Worm (Caenorhabditis elegans) whole organism, L4 larva: ENCODE measurements around the gene str-178.

Experiments used
- F37D6.2 ChIP-seq: sonication (generic microtip); optimal IDR thresholded peaks from 2 replicates; lab custom pipeline; 2016; ENCODE audit warnings: mild to moderate bottlenecking, missing genetic modification characterization, missing compliant biosample characterization
- fos-1 ChIP-seq: fragments of 150-350 bp; optimal IDR thresholded peaks from 2 replicates; lab custom pipeline; 2014; ENCODE audit warnings: missing biosample characterization, missing genetic modification characterization

DNA sequence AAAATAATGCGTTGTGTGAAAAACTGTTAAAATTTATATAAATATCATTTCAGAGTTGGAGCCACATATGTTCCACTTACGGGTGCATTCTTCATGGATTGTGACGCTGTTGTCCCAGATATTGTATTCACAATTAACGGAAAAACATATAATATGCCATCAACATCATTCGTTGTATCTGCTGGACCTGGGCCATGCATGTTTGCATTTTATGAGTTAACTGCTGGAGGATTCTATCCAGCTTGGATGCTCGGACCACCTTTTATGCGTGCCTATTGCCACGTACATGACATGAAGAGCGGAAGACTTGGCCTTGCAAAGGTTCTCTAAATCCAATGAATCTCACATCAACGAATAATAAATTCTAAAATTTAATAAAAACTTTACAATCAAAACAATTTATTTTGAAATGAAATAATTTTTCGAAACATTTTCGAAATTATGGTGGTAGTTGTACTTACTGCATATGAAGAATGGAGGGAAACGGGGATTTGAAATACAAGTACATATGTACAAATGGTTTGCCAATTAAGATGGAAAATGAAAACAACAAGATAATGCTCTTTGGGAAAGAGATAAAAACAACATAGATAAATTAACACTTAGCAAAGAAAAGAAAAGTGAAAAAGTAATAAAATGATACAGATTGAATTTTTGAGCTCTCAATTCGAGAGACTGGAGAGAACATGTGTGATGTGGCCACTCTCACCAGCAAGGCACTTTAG is 27.6 kb upstream of the str-178 start:
- no peak for TF ChIP-seq fos-1
- no peak for TF ChIP-seq F37D6.2 (tag; lab: Kevin White, UChicago)
